Worm (Caenorhabditis elegans): Measurements from ENCODE around the gene mac-1.

DNA sequence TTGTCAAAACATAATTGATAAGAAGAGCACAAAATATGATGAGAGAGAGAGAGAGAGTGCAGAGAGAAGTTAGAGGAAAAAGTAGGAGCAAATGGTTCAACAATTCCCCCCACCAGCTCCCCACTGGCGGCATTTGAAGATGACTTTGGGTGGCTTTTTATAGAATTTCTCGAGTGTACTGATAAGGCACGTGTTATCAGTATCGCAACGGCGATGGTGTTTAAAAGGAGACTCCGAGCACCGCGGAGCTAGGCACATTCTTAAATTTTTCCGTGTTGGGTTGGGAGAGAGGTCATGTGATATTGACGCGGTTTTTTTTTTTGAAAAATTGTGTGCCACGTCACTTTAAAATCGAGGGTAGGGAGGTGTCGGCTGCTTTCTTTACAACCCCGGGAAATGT lies 22.2 kb downstream of the mac-1 start:
- TF ChIP-seq ztf-11 (tag; optimal IDR thresholded peaks at IDR 0.05), result no peak
- no peak for TF ChIP-seq ZK546.5 (tag; optimal IDR thresholded peaks at IDR 0.05)
- TF ChIP-seq elt-3 (tag; optimal IDR thresholded peaks at IDR 0.05), result no peak
- TF ChIP-seq ztf-4 (tag; optimal IDR thresholded peaks at IDR 0.05), result no peak
- no peak for TF ChIP-seq nhr-10 (tag; optimal IDR thresholded peaks at IDR 0.05)
- no peak for TF ChIP-seq mbf-1 (tag; optimal IDR thresholded peaks at IDR 0.05)
- no peak for TF ChIP-seq dmd-4 (tag; optimal IDR thresholded peaks at IDR 0.05)

All from whole organism, L2 larva.